Fruit fly (Drosophila melanogaster): Measurements from ENCODE around the gene GABA-B-R1.

Gene GABA-B-R1

DNA sequence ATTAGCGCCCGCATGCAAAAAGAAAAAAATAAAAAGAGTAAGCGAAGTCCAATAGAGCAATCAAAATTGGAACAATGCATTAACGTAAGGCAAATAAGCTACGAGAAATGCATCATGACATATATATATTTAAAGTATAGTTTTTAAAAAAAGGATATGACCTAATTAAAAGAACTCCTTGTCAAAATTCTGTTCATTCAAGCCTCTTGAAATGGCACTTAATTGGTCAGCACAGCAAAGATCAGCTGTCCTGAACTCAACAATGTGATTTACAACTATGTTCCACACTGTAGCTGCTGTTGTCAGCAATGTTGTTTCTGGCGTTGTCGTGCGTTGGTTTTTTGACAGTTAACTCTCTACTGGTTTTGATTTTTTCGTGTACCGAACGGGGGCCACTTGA is 14.3 kb upstream of the GABA-B-R1 start (continued):
- TF ChIP-seq CG2712 (tag; optimal IDR thresholded peaks at IDR 0.05) (no peak), Hr51 (GFP tag; optimal IDR thresholded peaks at IDR 0.05) (peak in 1 of 2 experiments; percentile 45), gro (GFP tag; optimal IDR thresholded peaks at IDR 0.05) (no peak), CG33213 (GFP tag; optimal IDR thresholded peaks at IDR 0.05) (no peak), pnt (GFP tag; optimal IDR thresholded peaks at IDR 0.05) (no peak), Chrac-16 (GFP tag; optimal IDR thresholded peaks at IDR 0.05) (no peak), Sox102F (GFP tag; optimal IDR thresholded peaks at IDR 0.05) (peak; percentile 8), H15 (GFP tag; IDR thresholded peaks at IDR 0.05) (no peak), chinmo (GFP tag; IDR thresholded peaks at IDR 0.05; ENCODE audit: partially characterized antibody) (no peak), ind (GFP tag; optimal IDR thresholded peaks at IDR 0.05) (peak; percentile 12), CG5953 (GFP tag; IDR thresholded peaks at IDR 0.05) (no peak), CG2678 (tag; optimal IDR thresholded peaks at IDR 0.05) (peak; percentile 37), pzg (GFP tag; optimal IDR thresholded peaks at IDR 0.05) (no peak), al (GFP tag; IDR thresholded peaks at IDR 0.05) (no peak), ara (GFP tag; IDR thresholded peaks at IDR 0.05) (no peak), sc (optimal IDR thresholded peaks at IDR 0.05) (no peak), sc (GFP tag; optimal IDR thresholded peaks at IDR 0.05) (no peak), CG7987 (GFP tag; optimal IDR thresholded peaks at IDR 0.05) (no peak), Rfx (GFP tag; IDR thresholded peaks at IDR 0.05) (0 out of 2 replicates have a peak, but pooled peaks have one; percentile 25), fu2 (GFP tag; optimal IDR thresholded peaks at IDR 0.05) (no peak), Ptx1 (GFP tag; IDR thresholded peaks at IDR 0.05) (peak; percentile 28; the same call in 1 of the 2 replicates), dmrt11E (tag; optimal IDR thresholded peaks at IDR 0.05) (no peak), CG6765 (GFP tag; optimal IDR thresholded peaks at IDR 0.05) (no peak), zf30C (GFP tag; optimal IDR thresholded peaks at IDR 0.05) (no peak), CG3281 (GFP tag; optimal IDR thresholded peaks at IDR 0.05) (no peak), sima (GFP tag; optimal IDR thresholded peaks at IDR 0.05) (no peak), CG4360 (GFP tag; IDR thresholded peaks at IDR 0.05) (no peak), lbe (GFP tag; optimal IDR thresholded peaks at IDR 0.05) (no peak), slbo (GFP tag; IDR thresholded peaks at IDR 0.05) (peak; percentile 28; the same call in 1 of the 2 replicates), HLHmδ (GFP tag; optimal IDR thresholded peaks at IDR 0.05) (no peak), CG13424 (tag; optimal IDR thresholded peaks at IDR 0.05) (no peak), ATbp (GFP tag; optimal IDR thresholded peaks at IDR 0.05) (no peak), Opbp (GFP tag; IDR thresholded peaks at IDR 0.05; ENCODE audit: partially characterized antibody) (no peak), CG34422 (GFP tag; IDR thresholded peaks at IDR 0.05) (no peak), so (GFP tag; IDR thresholded peaks at IDR 0.05) (no peak), CG12391 (tag; optimal IDR thresholded peaks at IDR 0.05) (no peak), lmd (GFP tag; IDR thresholded peaks at IDR 0.05) (peak; percentile 7; the same call in 1 of the 2 replicates), CG6813 (GFP tag; optimal IDR thresholded peaks at IDR 0.05) (no peak), CG17802 (tag; optimal IDR thresholded peaks at IDR 0.05) (no peak), CG7372 (GFP tag; IDR thresholded peaks at IDR 0.05) (no peak), fd3F (GFP tag; optimal IDR thresholded peaks at IDR 0.05) (no peak), CG11085 (GFP tag; IDR thresholded peaks at IDR 0.05) (no peak), zen2 (GFP tag; IDR thresholded peaks at IDR 0.05; ENCODE audit: partially characterized antibody) (no peak), peb (GFP tag; IDR thresholded peaks at IDR 0.05) (no peak), cg (GFP tag; optimal IDR thresholded peaks at IDR 0.05) (no peak), HmgD (GFP tag; optimal IDR thresholded peaks at IDR 0.05) (no peak), eve (GFP tag; optimal IDR thresholded peaks at IDR 0.05) (no peak), mirr (GFP tag; optimal IDR thresholded peaks at IDR 0.05) (no peak), dimm (GFP tag; IDR thresholded peaks at IDR 0.05) (no peak), lov (optimal IDR thresholded peaks at IDR 0.05) (no peak), lov (GFP tag; IDR thresholded peaks at IDR 0.05) (no peak), sens (GFP tag) (no peak)
